Fruit fly (Drosophila melanogaster): Measurements from ENCODE around the gene Peritrophin-15b.

Gene Peritrophin-15b

dm6 chr2L:8365701-8366643 lies 28.8 kb downstream of the Peritrophin-15b start, which contains the start of gene Pp2A-29B (continued):
- TF ChIP-seq CG14014 (GFP tag; IDR thresholded peaks at IDR 0.05) (no peak), disco-r (GFP tag; optimal IDR thresholded peaks at IDR 0.05) (no peak), CG4328 (GFP tag; optimal IDR thresholded peaks at IDR 0.05) (peak; percentile 7), Med (GFP tag) (peak; percentile 57), Fer1 (GFP tag; optimal IDR thresholded peaks at IDR 0.05) (no peak), CrebB (tag; optimal IDR thresholded peaks at IDR 0.05) (no peak), dan (GFP tag; IDR thresholded peaks at IDR 0.05) (no peak), CG18599 (GFP tag; optimal IDR thresholded peaks at IDR 0.05) (no peak), CG31365 (tag; optimal IDR thresholded peaks at IDR 0.05) (no peak), bcd (GFP tag; optimal IDR thresholded peaks at IDR 0.05) (peak; percentile 20), Hr3 (GFP tag; optimal IDR thresholded peaks at IDR 0.05) (peak; percentile 51), CG34224 (GFP tag; IDR thresholded peaks at IDR 0.05; ENCODE audit: partially characterized antibody) (peak; percentile 97), CG10431 (GFP tag; optimal IDR thresholded peaks at IDR 0.05) (no peak), CG17385 (GFP tag; optimal IDR thresholded peaks at IDR 0.05) (peak; percentile 6), tin (GFP tag; optimal IDR thresholded peaks at IDR 0.05) (peak; percentile 0), CG32532 (GFP tag; IDR thresholded peaks at IDR 0.05) (no peak), CG7271 (tag; optimal IDR thresholded peaks at IDR 0.05) (no peak), CG6175 (GFP tag; IDR thresholded peaks at IDR 0.05) (no peak), CG1602 (GFP tag; optimal IDR thresholded peaks at IDR 0.05) (no peak), hb (GFP tag; IDR thresholded peaks at IDR 0.05; ENCODE audit: partially characterized antibody) (peak; percentile 99), sd (tag; optimal IDR thresholded peaks at IDR 0.05) (peak; percentile 92), chif (GFP tag; optimal IDR thresholded peaks at IDR 0.05) (no peak), CG2889 (GFP tag; IDR thresholded peaks at IDR 0.05) (no peak), CG2712 (tag; optimal IDR thresholded peaks at IDR 0.05) (peak; percentile 61), row (GFP tag; IDR thresholded peaks at IDR 0.05) (peak; percentile 85), CG6689 (GFP tag; IDR thresholded peaks at IDR 0.05) (no peak), p53 (GFP tag; optimal IDR thresholded peaks at IDR 0.05) (no peak), CG12299 (tag; optimal IDR thresholded peaks at IDR 0.05) (no peak), stc (GFP tag; IDR thresholded peaks at IDR 0.05) (no peak), Deaf1 (tag; optimal IDR thresholded peaks at IDR 0.05) (peak; percentile 7), gsb-n (tag; optimal IDR thresholded peaks at IDR 0.05) (no peak), ranshi (GFP tag; IDR thresholded peaks at IDR 0.05) (no peak), amos (GFP tag; IDR thresholded peaks at IDR 0.05; ENCODE audit: partially characterized antibody) (peak; percentile 98), Rfx (GFP tag; IDR thresholded peaks at IDR 0.05) (0 out of 2 replicates have a peak, but pooled peaks have one; percentile 11), dmrt11E (tag; optimal IDR thresholded peaks at IDR 0.05) (peak; percentile 46), Scr (GFP tag; IDR thresholded peaks at IDR 0.05; ENCODE audit: partially characterized antibody) (peak; percentile 99), Blimp-1 (GFP tag; optimal IDR thresholded peaks at IDR 0.05) (no peak), CG16863 (GFP tag; optimal IDR thresholded peaks at IDR 0.05) (no peak), mirr (GFP tag; optimal IDR thresholded peaks at IDR 0.05) (no peak), grau (tag; optimal IDR thresholded peaks at IDR 0.05) (peak; percentile 45), Mes4 (GFP tag; optimal IDR thresholded peaks at IDR 0.05) (no peak), CG15514 (GFP tag; optimal IDR thresholded peaks at IDR 0.05) (peak; percentile 42), Ssrp (tag; optimal IDR thresholded peaks at IDR 0.05) (no peak), esg (GFP tag; conservative IDR thresholded peaks at IDR 0.05) (no peak), dm (GFP tag; optimal IDR thresholded peaks at IDR 0.05) (no peak), MTF-1 (GFP tag; optimal IDR thresholded peaks at IDR 0.05; ENCODE audit: borderline replicate concordance) (no peak), wdn (GFP tag; IDR thresholded peaks at IDR 0.05) (no peak), nerfin-2 (GFP tag; IDR thresholded peaks at IDR 0.05; ENCODE audit: partially characterized antibody) (peak; percentile 98)
